Fruit fly (Drosophila melanogaster) whole organism, pupa: ENCODE data around the gene Tengl3.
A peak's percentile ranks its signal among the peaks of the same experiment; 100 is the strongest.

Experiments used
- CG12605 ChIP-seq: fragments of 200-800 bp; sonication (Bioruptor generic); IDR thresholded peaks from 2 replicates; pipeline ENCODE4 v1.3.6; 2022; ENCODE audit warnings: missing biosample characterization, missing genetic modification characterization
- CG32121 ChIP-seq: fragments of 200-800 bp; sonication (Bioruptor generic); IDR thresholded peaks from 2 replicates; pipeline ENCODE4 v1.3.6; 2022; ENCODE audit warnings: missing biosample characterization, missing genetic modification characterization
- CG34367 ChIP-seq: fragments of 200-800 bp; sonication (Bioruptor generic); optimal IDR thresholded peaks from 2 replicates; lab custom pipeline; 2018; ENCODE audit warnings: missing biosample characterization, mild to moderate bottlenecking, missing genetic modification characterization
- CG4496 ChIP-seq: fragments of 200-800 bp; sonication (Bioruptor generic); IDR thresholded peaks from 3 replicates; pipeline ENCODE4 v1.3.6; 2022; ENCODE audit warnings: missing biosample characterization, missing genetic modification characterization
- CG8159 ChIP-seq: fragments of 200-800 bp; sonication (Bioruptor generic); optimal IDR thresholded peaks from 3 replicates; lab custom pipeline; 2018; ENCODE audit warnings: missing biosample characterization, mild to moderate bottlenecking, missing genetic modification characterization, moderate library complexity
- CG9948 ChIP-seq: fragments of 200-800 bp; sonication (Bioruptor generic); optimal IDR thresholded peaks from 2 replicates; lab custom pipeline; 2018; ENCODE audit warnings: missing biosample characterization, mild to moderate bottlenecking, missing genetic modification characterization, moderate library complexity
- EcR ChIP-seq: fragments of 200-800 bp; sonication (Bioruptor generic); optimal IDR thresholded peaks from 3 replicates; lab custom pipeline; 2019; ENCODE audit warnings: missing biosample characterization, missing genetic modification characterization, mild to moderate bottlenecking, moderate library complexity, missing genetic modification reagents
- Pif1A ChIP-seq: fragments of 200-800 bp; sonication (Bioruptor generic); optimal IDR thresholded peaks from 3 replicates; lab custom pipeline; 2016; ENCODE audit warnings: missing biosample characterization, missing genetic modification characterization

DNA sequence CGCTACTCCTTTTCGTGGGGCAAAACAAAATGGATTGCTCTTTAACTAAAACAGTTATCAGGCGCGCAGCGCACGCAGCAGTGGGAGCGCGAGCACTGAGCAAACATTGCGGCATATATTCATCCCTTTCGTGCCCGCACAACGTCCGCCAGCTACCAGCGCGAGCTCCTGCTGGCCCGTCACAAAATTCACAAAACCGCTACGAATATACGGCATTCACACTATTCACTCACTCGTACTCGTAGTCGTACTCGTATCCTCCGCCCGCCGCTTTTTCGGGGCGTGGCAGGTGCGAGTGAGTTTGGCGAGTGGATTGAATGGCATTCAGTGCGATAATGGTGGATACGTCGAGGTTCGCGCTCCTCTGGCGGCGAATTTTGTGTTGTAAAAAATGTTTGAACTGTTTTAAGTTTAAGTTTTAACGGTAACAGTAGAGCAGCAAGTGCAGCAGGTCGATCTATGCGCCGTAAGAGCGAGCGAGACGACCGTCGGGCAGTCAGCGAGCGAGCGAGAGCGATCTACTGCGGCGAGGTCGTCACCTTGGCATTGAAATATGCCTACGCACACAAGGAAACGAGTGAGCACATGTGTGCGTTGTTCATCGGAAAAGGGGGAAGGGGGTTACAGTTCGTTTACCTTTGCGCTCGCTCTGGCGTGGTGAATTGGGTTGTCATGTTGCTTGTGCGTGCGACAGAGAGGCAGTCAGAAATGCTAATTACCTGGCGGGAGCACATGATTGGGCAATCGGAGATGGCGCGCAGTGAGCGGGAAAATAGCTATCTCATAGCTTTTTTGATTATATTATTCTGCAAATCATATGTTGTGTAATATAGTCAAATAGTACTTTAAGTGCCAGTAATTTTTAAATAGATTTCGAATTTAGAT, 41.2 kb downstream of the Tengl3 start:
- TF ChIP-seq CG4496 (no peak), EcR (GFP tag; lab: Kevin White, UChicago) (peak; percentile 100), CG9948 (tag; lab: Kevin White, UChicago) (peak; percentile 36), CG34367 (tag; lab: Kevin White, UChicago) (no peak), CG12605 (GFP tag; lab: Robert Waterston, UW) (no peak), Pif1A (GFP tag; lab: Kevin White, UChicago) (peak; percentile 58), CG8159 (tag; lab: Kevin White, UChicago) (peak; percentile 37), CG32121 (GFP tag; lab: Robert Waterston, UW) (no peak)
